Fruit fly (Drosophila melanogaster): ENCODE measurements around the gene TSG101.

TSG101 gene

dm6 chr3L:16828967-16829366 is 13.1 kb upstream of the TSG101 start, which contains the start of gene CG13024:
CG13024 (minus strand) TSS chr3L:16829074.
- TF ChIP-seq Meics (GFP tag; optimal IDR thresholded peaks at IDR 0.05) (no peak), Deaf1 (tag; optimal IDR thresholded peaks at IDR 0.05) (peak; percentile 41), Med (GFP tag) (peak; percentile 53), Dfd (GFP tag; optimal IDR thresholded peaks at IDR 0.05) (peak in 1 of 2 experiments; percentile 8), otp (GFP tag; IDR thresholded peaks at IDR 0.05) (peak; percentile 28; the same call in 1 of the 3 replicates), chinmo (GFP tag; IDR thresholded peaks at IDR 0.05; ENCODE audit: partially characterized antibody) (peak; percentile 80; the same call in 2 of the 4 replicates), Optix (GFP tag; IDR thresholded peaks at IDR 0.05) (no peak), bowl (GFP tag; IDR thresholded peaks at IDR 0.05) (0 out of 2 replicates have a peak, but pooled peaks have one; percentile 5), cg (GFP tag; optimal IDR thresholded peaks at IDR 0.05) (peak; percentile 43), HLH3B (GFP tag; IDR thresholded peaks at IDR 0.05) (0 out of 2 replicates have a peak, but pooled peaks have one; percentile 5)

dm6 chr3L:16829983-16830382 is 12.1 kb upstream of the TSG101 start:
- TF ChIP-seq D19A (tag; optimal IDR thresholded peaks at IDR 0.05) (no peak), Ets65A (GFP tag) (peak; percentile 87), CG10431 (GFP tag; optimal IDR thresholded peaks at IDR 0.05) (no peak), Hr78 (GFP tag; optimal IDR thresholded peaks at IDR 0.05) (peak in 1 of 2 experiments; percentile 11), gsb-n (tag; optimal IDR thresholded peaks at IDR 0.05) (peak; percentile 18), CG12769 (tag; optimal IDR thresholded peaks at IDR 0.05) (peak; percentile 35), vvl (GFP tag; IDR thresholded peaks at IDR 0.05) (0 out of 2 replicates have a peak, but pooled peaks have one; percentile 7), oc (tag; optimal IDR thresholded peaks at IDR 0.05) (peak; percentile 37), Blimp-1 (GFP tag; optimal IDR thresholded peaks at IDR 0.05) (peak; percentile 59), CG7357 (GFP tag; IDR thresholded peaks at IDR 0.05) (no peak), CG11398 (GFP tag; optimal IDR thresholded peaks at IDR 0.05) (no peak), Chrac-16 (GFP tag; optimal IDR thresholded peaks at IDR 0.05) (no peak), Trl (optimal IDR thresholded peaks at IDR 0.05) (peak; percentile 10 to 40), Trl (GFP tag; optimal IDR thresholded peaks at IDR 0.05) (no peak), CG7745 (tag; optimal IDR thresholded peaks at IDR 0.05) (no peak), Optix (GFP tag; IDR thresholded peaks at IDR 0.05) (no peak), CG18599 (GFP tag; optimal IDR thresholded peaks at IDR 0.05) (no peak), sens-2 (GFP tag; IDR thresholded peaks at IDR 0.05) (no peak), ssp (GFP tag; IDR thresholded peaks at IDR 0.05) (no peak), CG1832 (GFP tag; optimal IDR thresholded peaks at IDR 0.05) (peak; percentile 29), ftz-f1 (GFP tag; optimal IDR thresholded peaks at IDR 0.05) (peak; percentile 44), ttk (GFP tag; IDR thresholded peaks at IDR 0.05) (no peak), ase (GFP tag; IDR thresholded peaks at IDR 0.05) (no peak), CG2129 (GFP tag; IDR thresholded peaks at IDR 0.05; ENCODE audit: partially characterized antibody) (no peak), sqz (GFP tag; optimal IDR thresholded peaks at IDR 0.05) (peak; percentile 18), CG5180 (GFP tag; optimal IDR thresholded peaks at IDR 0.05) (no peak), ken (GFP tag; IDR thresholded peaks at IDR 0.05) (0 out of 3 replicates have a peak, but pooled peaks have one; percentile 15)

- TF ChIP-seq Doc3 (GFP tag; IDR thresholded peaks at IDR 0.05; ENCODE audit: partially characterized antibody) (no peak), CG11560 (tag; IDR thresholded peaks at IDR 0.05) (0 out of 3 replicates have a peak, but pooled peaks have one; percentile 32), CG30020 (tag; optimal IDR thresholded peaks at IDR 0.05) (no peak), Dbx (GFP tag; IDR thresholded peaks at IDR 0.05) (no peak), Eip74EF (GFP tag; optimal IDR thresholded peaks at IDR 0.05) (peak in 1 of 2 experiments; percentile 17), row (GFP tag; IDR thresholded peaks at IDR 0.05) (no peak), kni (GFP tag; optimal IDR thresholded peaks at IDR 0.05) (peak; percentile 35), vvl (GFP tag; IDR thresholded peaks at IDR 0.05) (0 out of 2 replicates have a peak, but pooled peaks have one; percentile 54), ab (GFP tag; optimal IDR thresholded peaks at IDR 0.05) (no peak), CG16813 (GFP tag; IDR thresholded peaks at IDR 0.05; ENCODE audit: partially characterized antibody) (no peak), dysf (GFP tag; IDR thresholded peaks at IDR 0.05) (0 out of 3 replicates have a peak, but pooled peaks have one; percentile 8), Hr78 (GFP tag; optimal IDR thresholded peaks at IDR 0.05) (peak in 1 of 2 experiments; percentile 62)
Measured at dm6 chr3L:16836732-16837131, 5.4 kb upstream of the TSG101 start.
